Worm (Caenorhabditis elegans) whole organism, early embryonic: Measurements from ENCODE around the gene R07C3.3.

ENCODE experiments used
- aly-1 ChIP-seq: sonication (generic microtip); optimal IDR thresholded peaks from 2 replicates; lab custom pipeline; 2016; ENCODE audit warnings: missing genetic modification characterization, missing compliant biosample characterization
- ama-1 ChIP-seq: fragments of 150-350 bp; optimal IDR thresholded peaks from 2 replicates; lab custom pipeline; 2014
- ceh-13 ChIP-seq: fragments of 200-800 bp; sonication (Bioruptor generic); optimal IDR thresholded peaks from 2 replicates; lab custom pipeline; 2018; ENCODE audit warnings: mild to moderate bottlenecking, missing genetic modification characterization, missing compliant biosample characterization
- ceh-36 ChIP-seq: sonication (generic microtip); optimal IDR thresholded peaks from 2 replicates; lab custom pipeline; 2016; ENCODE audit warnings: missing genetic modification characterization, inconsistent platforms, missing compliant biosample characterization
- hmbx-1 ChIP-seq: sonication (generic microtip); optimal IDR thresholded peaks from 2 replicates; lab custom pipeline; 2016; ENCODE audit warnings: mild to moderate bottlenecking, missing genetic modification characterization, missing compliant biosample characterization
- hmg-4 ChIP-seq: fragments of 200-800 bp; sonication (Bioruptor generic); optimal IDR thresholded peaks from 2 replicates; lab custom pipeline; 2018; ENCODE audit warnings: mild to moderate bottlenecking, missing genetic modification characterization, missing compliant biosample characterization
- sea-1 ChIP-seq: fragments of 200-800 bp; sonication (Bioruptor generic); conservative IDR thresholded peaks from 2 replicates; pipeline ENCODE4 v1.3.6; 2022; ENCODE audit warnings: missing genetic modification characterization, missing compliant biosample characterization
- tbx-11 ChIP-seq: fragments of 200-800 bp; sonication (Bioruptor generic); IDR thresholded peaks from 2 replicates; pipeline ENCODE4 v1.3.6; 2022; ENCODE audit warnings: missing genetic modification characterization, missing compliant biosample characterization
- tra-4 ChIP-seq: sonication (generic microtip); optimal IDR thresholded peaks from 2 replicates; lab custom pipeline; 2017; ENCODE audit warnings: missing genetic modification characterization, missing compliant biosample characterization

- no peak for TF ChIP-seq hmg-4 (GFP tag; lab: Kevin White, UChicago)
- TF ChIP-seq sea-1, result 0 out of 2 replicates have a peak, but pooled peaks have one; percentile 22
- no peak for TF ChIP-seq hmbx-1 (tag; lab: Kevin White, UChicago)
- TF ChIP-seq ama-1 (lab: Kevin White, UChicago), result no peak
- no peak for TF ChIP-seq aly-1 (tag; lab: Kevin White, UChicago)
- TF ChIP-seq ceh-36 (tag; lab: Kevin White, UChicago), result no peak
- no peak for TF ChIP-seq tra-4 (tag; lab: Kevin White, UChicago)
- TF ChIP-seq tbx-11 (GFP tag; lab: Robert Waterston, UW), result no peak
- no peak for TF ChIP-seq ceh-13
Measured at ce11 chrII:937265-937664, 1.4 kb upstream of the R07C3.3 start.
